Fruit fly (Drosophila melanogaster) whole organism, embryonic: ENCODE data around the gene CG11811.

Experiments
- Atf3 ChIP-seq: fragments of 200-800 bp; sonication (Bioruptor generic); optimal IDR thresholded peaks from 3 replicates; lab custom pipeline; 2016; ENCODE audit warnings: missing biosample characterization, missing genetic modification characterization
- CG1024 ChIP-seq: fragments of 200-800 bp; sonication (Bioruptor generic); IDR thresholded peaks from 2 replicates; pipeline ENCODE4 v1.3.6; 2022; ENCODE audit warnings: missing biosample characterization, missing genetic modification characterization
- CG10565 ChIP-seq: fragments of 200-800 bp; sonication (Bioruptor generic); optimal IDR thresholded peaks from 3 replicates; lab custom pipeline; 2016; ENCODE audit warnings: missing biosample characterization, mild to moderate bottlenecking, missing genetic modification characterization
- CG11247 ChIP-seq: fragments of 200-800 bp; sonication (Bioruptor generic); IDR thresholded peaks from 2 replicates; pipeline ENCODE4 v1.3.6; 2022; ENCODE audit warnings: missing biosample characterization, missing genetic modification characterization
- CG12236 ChIP-seq: fragments of 200-800 bp; sonication (Bioruptor generic); optimal IDR thresholded peaks from 2 replicates; lab custom pipeline; 2016; ENCODE audit warnings: missing biosample characterization, missing genetic modification characterization
- CG1233 ChIP-seq: fragments of 200-800 bp; sonication (Bioruptor generic); optimal IDR thresholded peaks from 4 replicates; lab custom pipeline; 2018; ENCODE audit warnings: missing biosample characterization, mild to moderate bottlenecking, missing genetic modification characterization
- CG12659 ChIP-seq: fragments of 200-800 bp; sonication (Bioruptor generic); optimal IDR thresholded peaks from 3 replicates; lab custom pipeline; 2017; ENCODE audit warnings: mild to moderate bottlenecking, missing biosample characterization, missing genetic modification reagents, missing genetic modification characterization
- CG12769 ChIP-seq: fragments of 200-800 bp; sonication (Bioruptor generic); optimal IDR thresholded peaks from 2 replicates; lab custom pipeline; 2019; ENCODE audit warnings: missing biosample characterization, mild to moderate bottlenecking, missing genetic modification characterization, moderate library complexity
- CG13624 ChIP-seq: fragments of 200-800 bp; sonication (Bioruptor generic); optimal IDR thresholded peaks from 2 replicates; lab custom pipeline; 2016; ENCODE audit warnings: missing biosample characterization, missing genetic modification characterization
- CG15601 ChIP-seq: fragments of 200-800 bp; sonication (Bioruptor generic); optimal IDR thresholded peaks from 3 replicates; lab custom pipeline; 2019; ENCODE audit warnings: missing biosample characterization, mild to moderate bottlenecking, missing genetic modification characterization, moderate library complexity
- CG15696 ChIP-seq: fragments of 200-800 bp; sonication (Bioruptor generic); optimal IDR thresholded peaks from 2 replicates; lab custom pipeline; 2019; ENCODE audit warnings: missing biosample characterization, mild to moderate bottlenecking, missing genetic modification characterization, moderate library complexity
- CG1647 ChIP-seq: fragments of 200-800 bp; sonication (Bioruptor generic); optimal IDR thresholded peaks from 3 replicates; lab custom pipeline; 2016; ENCODE audit warnings: missing biosample characterization, missing genetic modification characterization
- CG17361 ChIP-seq: fragments of 200-800 bp; sonication (Bioruptor generic); IDR thresholded peaks from 3 replicates; pipeline ENCODE4 v1.3.6; 2022; ENCODE audit warnings: missing biosample characterization, missing genetic modification characterization
- CG30403 ChIP-seq: fragments of 200-800 bp; sonication (Bioruptor generic); optimal IDR thresholded peaks from 3 replicates; lab custom pipeline; 2016; ENCODE audit warnings: missing biosample characterization, missing genetic modification characterization
- CG31441 ChIP-seq: fragments of 200-800 bp; sonication (Bioruptor generic); IDR thresholded peaks from 2 replicates; pipeline ENCODE4 v1.3.6; 2022; ENCODE audit warnings: missing biosample characterization, missing genetic modification characterization
- CG42726 ChIP-seq: fragments of 200-800 bp; sonication (Bioruptor generic); IDR thresholded peaks from 2 replicates; pipeline ENCODE4 v1.3.6; 2022; ENCODE audit warnings: missing biosample characterization, missing genetic modification characterization; ENCODE audit not compliant: partially characterized antibody
- CG4820 ChIP-seq: fragments of 200-800 bp; sonication (Bioruptor generic); optimal IDR thresholded peaks from 3 replicates; lab custom pipeline; 2016; ENCODE audit warnings: missing biosample characterization, missing genetic modification characterization
- CG5180 ChIP-seq: fragments of 200-800 bp; sonication (Bioruptor generic); optimal IDR thresholded peaks from 3 replicates; lab custom pipeline; 2017; ENCODE audit warnings: missing biosample characterization, missing genetic modification characterization, mild to moderate bottlenecking, moderate library complexity, missing genetic modification reagents
- CG7372 ChIP-seq: fragments of 200-800 bp; sonication (Bioruptor generic); IDR thresholded peaks from 2 replicates; pipeline ENCODE4 v1.3.6; 2022; ENCODE audit warnings: missing biosample characterization, missing genetic modification characterization
- CG8281 ChIP-seq: fragments of 200-800 bp; sonication (Bioruptor generic); optimal IDR thresholded peaks from 2 replicates; lab custom pipeline; 2018; ENCODE audit warnings: missing biosample characterization, mild to moderate bottlenecking, missing genetic modification characterization, moderate library complexity
- CG9932 ChIP-seq: fragments of 200-800 bp; sonication (Bioruptor generic); IDR thresholded peaks from 2 replicates; pipeline ENCODE4 v1.3.6; 2022; ENCODE audit warnings: missing biosample characterization, missing genetic modification characterization
- D19A ChIP-seq: fragments of 200-800 bp; optimal IDR thresholded peaks from 3 replicates; lab custom pipeline; 2019; ENCODE audit warnings: missing biosample characterization, mild to moderate bottlenecking, missing genetic modification characterization, moderate library complexity
- Dp ChIP-seq: fragments of 200-800 bp; sonication (Bioruptor generic); optimal IDR thresholded peaks from 2 replicates; lab custom pipeline; 2018; ENCODE audit warnings: missing biosample characterization, mild to moderate bottlenecking, missing genetic modification characterization, moderate library complexity
- Dref ChIP-seq: fragments of 200-800 bp; sonication (Bioruptor generic); IDR thresholded peaks from 2 replicates; pipeline ENCODE4 v1.3.6; 2022; ENCODE audit warnings: missing biosample characterization, missing genetic modification characterization
- E2f2 ChIP-seq: fragments of 200-800 bp; sonication (Bioruptor generic); IDR thresholded peaks from 2 replicates; pipeline ENCODE4 v1.3.6; 2022; ENCODE audit warnings: missing biosample characterization, missing genetic modification characterization
- Elba2 ChIP-seq: fragments of 200-800 bp; sonication (Bioruptor generic); optimal IDR thresholded peaks from 3 replicates; lab custom pipeline; 2016; ENCODE audit warnings: missing biosample characterization, missing genetic modification characterization
- Ets97D ChIP-seq: fragments of 200-800 bp; sonication (Bioruptor generic); optimal IDR thresholded peaks from 3 replicates; lab custom pipeline; 2016; ENCODE audit warnings: missing biosample characterization, missing genetic modification characterization
- Fer3 ChIP-seq: fragments of 200-800 bp; sonication (Bioruptor generic); optimal IDR thresholded peaks from 2 replicates; lab custom pipeline; 2018; ENCODE audit warnings: missing biosample characterization, mild to moderate bottlenecking, missing genetic modification characterization, moderate library complexity
- HLH3B ChIP-seq: fragments of 200-800 bp; sonication (Bioruptor generic); IDR thresholded peaks from 2 replicates; pipeline ENCODE4 v1.3.6; 2022; ENCODE audit warnings: missing biosample characterization, missing genetic modification characterization
- Med ChIP-seq: fragments of 200-800 bp; sonication (Bioruptor generic); peaks from one replicate; lab custom pipeline; 2016; ENCODE audit warnings: missing biosample characterization, missing genetic modification characterization, mild to moderate bottlenecking, inconsistent platforms, moderate library complexity
- Oli ChIP-seq: fragments of 200-800 bp; sonication (Bioruptor generic); optimal IDR thresholded peaks from 2 replicates; lab custom pipeline; 2018; ENCODE audit warnings: missing biosample characterization, mild to moderate bottlenecking, missing genetic modification characterization, moderate library complexity
- Six4 ChIP-seq: fragments of 200-800 bp; sonication (Bioruptor generic); optimal IDR thresholded peaks from 2 replicates; lab custom pipeline; 2016; ENCODE audit warnings: missing biosample characterization, missing genetic modification characterization
- amos ChIP-seq: fragments of 200-800 bp; sonication (Bioruptor generic); IDR thresholded peaks from 2 replicates; pipeline ENCODE4 v1.3.6; 2022; ENCODE audit warnings: missing biosample characterization, missing genetic modification characterization; ENCODE audit not compliant: partially characterized antibody
- bsh ChIP-seq, 2 experiments: fragments of 200-800 bp; sonication (Bioruptor generic); optimal IDR thresholded peaks; 2 replicates each; lab custom pipeline; 2017 to 2018; ENCODE audit warnings: mild to moderate bottlenecking in 2 of 2, missing biosample characterization in 2 of 2, missing genetic modification characterization in 2 of 2, moderate library complexity in 1 of 2
- btn ChIP-seq: fragments of 200-800 bp; sonication (Bioruptor generic); optimal IDR thresholded peaks from 2 replicates; lab custom pipeline; 2016; ENCODE audit warnings: missing biosample characterization, missing genetic modification characterization
- chif ChIP-seq, 2 experiments: fragments of 200-800 bp; sonication (Bioruptor generic); optimal IDR thresholded peaks; 3 replicates each; lab custom pipeline; 2016; ENCODE audit warnings: missing biosample characterization in 2 of 2, missing genetic modification characterization in 2 of 2
- chinmo ChIP-seq: fragments of 200-800 bp; sonication (Bioruptor generic); IDR thresholded peaks from 4 replicates; pipeline ENCODE4 v1.3.6; 2022; ENCODE audit warnings: missing biosample characterization, missing genetic modification characterization; ENCODE audit not compliant: partially characterized antibody
- da ChIP-seq: fragments of 200-800 bp; sonication (Bioruptor generic); optimal IDR thresholded peaks from 2 replicates; lab custom pipeline; 2016; ENCODE audit warnings: missing biosample characterization, missing genetic modification characterization
- eve ChIP-seq, 2 experiments: fragments of >200 bp; optimal IDR thresholded peaks; 2 replicates each; lab custom pipeline; 2017; ENCODE audit warnings: missing biosample characterization in 2 of 2, missing genetic modification characterization in 2 of 2
- fd3F ChIP-seq: fragments of 200-800 bp; sonication (Bioruptor generic); optimal IDR thresholded peaks from 2 replicates; lab custom pipeline; 2018; ENCODE audit warnings: missing biosample characterization, mild to moderate bottlenecking, missing genetic modification characterization, moderate library complexity
- gro ChIP-seq: fragments of 200-800 bp; sonication (Bioruptor generic); optimal IDR thresholded peaks from 2 replicates; lab custom pipeline; 2016; ENCODE audit warnings: missing biosample characterization, missing genetic modification characterization
- maf-S ChIP-seq: fragments of 200-800 bp; sonication (Bioruptor generic); optimal IDR thresholded peaks from 2 replicates; lab custom pipeline; 2016; ENCODE audit warnings: missing biosample characterization, missing genetic modification characterization
- mirr ChIP-seq: fragments of 200-800 bp; sonication (Bioruptor generic); optimal IDR thresholded peaks from 3 replicates; lab custom pipeline; 2018; ENCODE audit warnings: missing biosample characterization, mild to moderate bottlenecking, missing genetic modification characterization
- pros ChIP-seq: fragments of 200-800 bp; sonication (Bioruptor generic); optimal IDR thresholded peaks from 3 replicates; lab custom pipeline; 2019; ENCODE audit warnings: missing biosample characterization, mild to moderate bottlenecking, missing genetic modification characterization, moderate library complexity
- shn ChIP-seq: fragments of 200-800 bp; sonication (Bioruptor generic); optimal IDR thresholded peaks from 3 replicates; lab custom pipeline; 2016; ENCODE audit warnings: missing biosample characterization, missing genetic modification characterization
- sisA ChIP-seq: fragments of 200-800 bp; sonication (Bioruptor generic); IDR thresholded peaks from 2 replicates; pipeline ENCODE4 v1.3.6; 2022; ENCODE audit warnings: missing biosample characterization, missing genetic modification characterization
- trem ChIP-seq: fragments of 200-800 bp; optimal IDR thresholded peaks from 3 replicates; lab custom pipeline; 2019; ENCODE audit warnings: missing biosample characterization, mild to moderate bottlenecking, missing genetic modification characterization, moderate library complexity
- tup ChIP-seq: fragments of 200-800 bp; sonication (Bioruptor generic); optimal IDR thresholded peaks from 2 replicates; lab custom pipeline; 2016; ENCODE audit warnings: missing biosample characterization, mild to moderate bottlenecking, missing genetic modification characterization, moderate library complexity
- vfl ChIP-seq: fragments of 200-800 bp; sonication (Bioruptor generic); optimal IDR thresholded peaks from 2 replicates; lab custom pipeline; 2016; ENCODE audit warnings: missing biosample characterization, missing genetic modification characterization

The CG11811 gene

dm6 chr3L:10660744-10661589 is 29.9 kb upstream of the CG11811 start, which contains the start of the genes CG32066 and CG8003 (continued):
- TF ChIP-seq CG1647: peak; percentile 1
- no peak for TF ChIP-seq chif (GFP tag; optimal IDR thresholded peaks at IDR 0.05; lab: Kevin White, UChicago)
- TF ChIP-seq Ets97D (GFP tag; lab: Kevin White, UChicago): peak; percentile 5
- no peak for TF ChIP-seq Dref
- TF ChIP-seq bsh (GFP tag; optimal IDR thresholded peaks at IDR 0.05; lab: Kevin White, UChicago): peak; percentile 31 to 41
- no peak for TF ChIP-seq Atf3 (GFP tag; lab: Kevin White, UChicago)
- TF ChIP-seq E2f2: peak; percentile 14; the same call in 1 of the 2 replicates
- no peak for TF ChIP-seq tup
- no peak for TF ChIP-seq CG13624
- TF ChIP-seq CG8281 (tag; lab: Kevin White, UChicago): no peak
- TF ChIP-seq da (GFP tag; lab: Kevin White, UChicago): no peak
- peak; percentile 81 for TF ChIP-seq CG42726 (GFP tag; lab: Robert Waterston, UW)
- TF ChIP-seq vfl: peak; percentile 40
- no peak; the same call in 1 of the 2 replicates for TF ChIP-seq CG1024 (GFP tag; lab: Robert Waterston, UW)
- TF ChIP-seq CG31441 (GFP tag; lab: Robert Waterston, UW): peak; percentile 27; the same call in 1 of the 2 replicates
- TF ChIP-seq eve (GFP tag; optimal IDR thresholded peaks at IDR 0.05; lab: Kevin White, UChicago): peak in 1 of 2 experiments; percentile 70
- peak; percentile 95 for TF ChIP-seq Elba2 (GFP tag; lab: Kevin White, UChicago)
- TF ChIP-seq pros (GFP tag; lab: Kevin White, UChicago): no peak
- peak; percentile 6 for TF ChIP-seq Dp
- no peak for TF ChIP-seq shn (GFP tag; lab: Kevin White, UChicago)
- no peak for TF ChIP-seq D19A (tag; lab: Kevin White, UChicago)
- peak; percentile 97 for TF ChIP-seq amos
- TF ChIP-seq CG7372 (GFP tag; lab: Robert Waterston, UW): no peak
- no peak for TF ChIP-seq fd3F (GFP tag; lab: Kevin White, UChicago)
- TF ChIP-seq CG12659 (GFP tag; lab: Kevin White, UChicago): peak; percentile 67
- TF ChIP-seq CG30403: peak; percentile 64
- TF ChIP-seq CG11247: no peak
- TF ChIP-seq maf-S (GFP tag; lab: Kevin White, UChicago): no peak
- TF ChIP-seq HLH3B: 0 out of 2 replicates have a peak, but pooled peaks have one; percentile 15
- peak; percentile 74 for TF ChIP-seq CG9932 (GFP tag; lab: Robert Waterston, UW)
- peak; percentile 8 for TF ChIP-seq CG12769 (tag; lab: Kevin White, UChicago)
- peak; percentile 43 for TF ChIP-seq CG5180 (GFP tag; lab: Kevin White, UChicago)
- peak; percentile 66 for TF ChIP-seq CG17361 (GFP tag; lab: Robert Waterston, UW)
- TF ChIP-seq Six4 (GFP tag; lab: Kevin White, UChicago): no peak
- TF ChIP-seq sisA: no peak
- TF ChIP-seq Oli (tag; lab: Kevin White, UChicago): no peak
- peak; percentile 47 for TF ChIP-seq CG15601 (tag; lab: Kevin White, UChicago)
- peak; percentile 61; the same call in 2 of the 4 replicates for TF ChIP-seq chinmo
- TF ChIP-seq Fer3: peak; percentile 20
- peak; percentile 57 for TF ChIP-seq gro
- peak; percentile 90 for TF ChIP-seq Med (GFP tag; lab: Kevin White, UChicago)
- peak; percentile 32 for TF ChIP-seq CG15696 (tag; lab: Kevin White, UChicago)
- no peak for TF ChIP-seq CG1233
- TF ChIP-seq CG12236 (GFP tag; lab: Kevin White, UChicago): no peak
- TF ChIP-seq CG10565: no peak
- TF ChIP-seq btn (GFP tag; lab: Kevin White, UChicago): no peak
- peak; percentile 50 for TF ChIP-seq trem (tag; lab: Kevin White, UChicago)
- peak; percentile 8 for TF ChIP-seq mirr
- peak; percentile 56 for TF ChIP-seq CG4820 (GFP tag; lab: Kevin White, UChicago)
